Worm (Caenorhabditis elegans) whole organism, young adult: Measurements from ENCODE around the gene str-4.

Experiments used
- F37B4.10 ChIP-seq: fragments of 200-800 bp; sonication (Bioruptor generic); IDR thresholded peaks from 2 replicates; pipeline ENCODE4 v1.3.6; 2022; ENCODE audit warnings: missing genetic modification characterization, missing compliant biosample characterization
- F39B2.1 ChIP-seq: fragments of 200-800 bp; sonication (Bioruptor generic); IDR thresholded peaks from 2 replicates; pipeline ENCODE4 v1.3.6; 2022; ENCODE audit warnings: missing genetic modification reagents, missing genetic modification characterization, missing compliant biosample characterization
- F57A8.1 ChIP-seq: fragments of 200-800 bp; sonication (Bioruptor generic); optimal IDR thresholded peaks from 2 replicates; lab custom pipeline; 2018; ENCODE audit warnings: mild to moderate bottlenecking, missing genetic modification characterization, moderate library complexity, missing compliant biosample characterization
- F57C9.4 ChIP-seq: sonication (generic microtip); optimal IDR thresholded peaks from 2 replicates; lab custom pipeline; 2017; ENCODE audit warnings: mild to moderate bottlenecking, missing genetic modification characterization, missing compliant biosample characterization
- K12H6.12 ChIP-seq: fragments of 200-800 bp; sonication (Bioruptor generic); optimal IDR thresholded peaks from 2 replicates; lab custom pipeline; 2018; ENCODE audit warnings: mild to moderate bottlenecking, missing genetic modification characterization, missing compliant biosample characterization
- Y53F4B.3 ChIP-seq: fragments of 200-800 bp; sonication (Bioruptor generic); IDR thresholded peaks from 2 replicates; pipeline ENCODE4 v1.3.6; 2022; ENCODE audit warnings: missing genetic modification reagents, missing genetic modification characterization, missing compliant biosample characterization
- Y95B8A.8 ChIP-seq: fragments of 200-800 bp; sonication (Bioruptor generic); IDR thresholded peaks from 2 replicates; pipeline ENCODE4 v1.3.6; 2022; ENCODE audit warnings: missing genetic modification reagents, missing genetic modification characterization, missing compliant biosample characterization
- ZK185.1 ChIP-seq: sonication (generic microtip); optimal IDR thresholded peaks from 2 replicates; lab custom pipeline; 2016; ENCODE audit warnings: mild to moderate bottlenecking, missing genetic modification characterization, missing compliant biosample characterization; ENCODE audit not compliant: poor library complexity, severe bottlenecking
- aptf-2 ChIP-seq: fragments of 200-800 bp; sonication (Bioruptor generic); conservative IDR thresholded peaks from 2 replicates; pipeline ENCODE4 v1.3.6; 2022; ENCODE audit warnings: missing genetic modification reagents, missing genetic modification characterization, missing compliant biosample characterization
- attf-5 ChIP-seq: fragments of 200-800 bp; sonication (Bioruptor generic); optimal IDR thresholded peaks from 2 replicates; lab custom pipeline; 2018; ENCODE audit warnings: mild to moderate bottlenecking, missing genetic modification characterization, missing compliant biosample characterization
- attf-6 ChIP-seq: fragments of 200-800 bp; sonication (Bioruptor generic); IDR thresholded peaks from 2 replicates; pipeline ENCODE4 v1.3.6; 2022; ENCODE audit warnings: missing genetic modification reagents, missing genetic modification characterization, missing compliant biosample characterization
- bed-2 ChIP-seq: fragments of 200-800 bp; sonication (Bioruptor generic); IDR thresholded peaks from 2 replicates; pipeline ENCODE4 v1.3.6; 2022; ENCODE audit warnings: missing genetic modification reagents, missing genetic modification characterization, missing compliant biosample characterization
- ccch-3 ChIP-seq: fragments of 200-800 bp; sonication (Bioruptor generic); optimal IDR thresholded peaks from 2 replicates; lab custom pipeline; 2018; ENCODE audit warnings: mild to moderate bottlenecking, missing genetic modification characterization, missing compliant biosample characterization
- cebp-2 ChIP-seq: fragments of 200-800 bp; sonication (Bioruptor generic); IDR thresholded peaks from 2 replicates; pipeline ENCODE4 v1.3.6; 2022; ENCODE audit warnings: missing genetic modification characterization, missing compliant biosample characterization
- ceh-27 ChIP-seq: fragments of 200-800 bp; sonication (Bioruptor generic); optimal IDR thresholded peaks from 2 replicates; lab custom pipeline; 2018; ENCODE audit warnings: mild to moderate bottlenecking, missing genetic modification characterization, moderate library complexity, missing compliant biosample characterization
- ceh-58 ChIP-seq: fragments of 200-800 bp; sonication (Bioruptor generic); IDR thresholded peaks from 2 replicates; pipeline ENCODE4 v1.3.6; 2022; ENCODE audit warnings: missing genetic modification characterization, missing compliant biosample characterization
- egrh-3 ChIP-seq: fragments of 200-800 bp; sonication (Bioruptor generic); IDR thresholded peaks from 2 replicates; pipeline ENCODE4 v1.3.6; 2022; ENCODE audit warnings: missing genetic modification reagents, missing genetic modification characterization, missing compliant biosample characterization
- hlh-12 ChIP-seq: sonication (generic microtip); optimal IDR thresholded peaks from 2 replicates; lab custom pipeline; 2016; ENCODE audit warnings: missing genetic modification characterization, missing compliant biosample characterization
- hmg-1.2 ChIP-seq: fragments of 200-800 bp; sonication (Bioruptor generic); IDR thresholded peaks from 2 replicates; pipeline ENCODE4 v1.3.6; 2022; ENCODE audit warnings: missing genetic modification reagents, missing genetic modification characterization, missing compliant biosample characterization
- hmg-20 ChIP-seq: fragments of 200-800 bp; sonication (Bioruptor generic); IDR thresholded peaks from 2 replicates; pipeline ENCODE4 v1.3.6; 2022; ENCODE audit warnings: missing genetic modification reagents, missing genetic modification characterization, missing compliant biosample characterization
- madf-6 ChIP-seq: fragments of 200-800 bp; sonication (Bioruptor generic); IDR thresholded peaks from 2 replicates; pipeline ENCODE4 v1.3.6; 2022; ENCODE audit warnings: missing genetic modification reagents, missing genetic modification characterization, missing compliant biosample characterization
- madf-8 ChIP-seq: fragments of 200-800 bp; sonication (Bioruptor generic); conservative IDR thresholded peaks from 2 replicates; pipeline ENCODE4 v1.3.6; 2022; ENCODE audit warnings: missing genetic modification reagents, missing genetic modification characterization, missing compliant biosample characterization
- mcd-1 ChIP-seq: fragments of 200-800 bp; sonication (Bioruptor generic); IDR thresholded peaks from 2 replicates; pipeline ENCODE4 v1.3.6; 2022; ENCODE audit warnings: missing genetic modification reagents, missing genetic modification characterization, missing compliant biosample characterization
- nfya-1 ChIP-seq: sonication (generic microtip); optimal IDR thresholded peaks from 2 replicates; lab custom pipeline; 2017; ENCODE audit warnings: antibody characterized with exemption, missing compliant biosample characterization, missing genetic modification characterization, borderline replicate concordance; ENCODE audit not compliant: insufficient read depth
- nfya-2 ChIP-seq: fragments of 200-800 bp; sonication (Bioruptor generic); IDR thresholded peaks from 2 replicates; pipeline ENCODE4 v1.3.6; 2022; ENCODE audit warnings: missing genetic modification reagents, missing genetic modification characterization, missing compliant biosample characterization
- nfyb-1 ChIP-seq: fragments of 200-800 bp; sonication (Bioruptor generic); IDR thresholded peaks from 2 replicates; pipeline ENCODE4 v1.3.6; 2022; ENCODE audit warnings: missing genetic modification reagents, missing genetic modification characterization, missing compliant biosample characterization
- nhr-80 ChIP-seq: sonication (generic microtip); optimal IDR thresholded peaks from 2 replicates; lab custom pipeline; 2016; ENCODE audit warnings: missing genetic modification characterization, missing compliant biosample characterization
- repo-1 ChIP-seq: sonication (generic microtip); optimal IDR thresholded peaks from 2 replicates; lab custom pipeline; 2017; ENCODE audit warnings: mild to moderate bottlenecking, missing genetic modification characterization, missing compliant biosample characterization
- rpc-1 ChIP-seq, 2 experiments: fragments of 150-350 bp in 1 of 2; sonication (generic microtip) in 1 of 2; optimal IDR thresholded peaks; 2 replicates each; lab custom pipeline; 2014 to 2018; ENCODE audit warnings: missing biosample characterization in 1 of 2, missing genetic modification characterization in 1 of 2, missing genetic modification reagents in 1 of 2, missing genotype in 1 of 2
- snpc-1.1 ChIP-seq: sonication (generic microtip); optimal IDR thresholded peaks from 2 replicates; lab custom pipeline; 2017; ENCODE audit warnings: missing genetic modification characterization, mild to moderate bottlenecking, missing compliant biosample characterization, antibody characterized with exemption, moderate library complexity, missing genotype, missing genetic modification reagents; ENCODE audit not compliant: insufficient read depth
- somi-1 ChIP-seq: fragments of 200-800 bp; sonication (Bioruptor generic); optimal IDR thresholded peaks from 2 replicates; lab custom pipeline; 2018; ENCODE audit warnings: mild to moderate bottlenecking, missing genetic modification characterization, missing compliant biosample characterization
- xnd-1 ChIP-seq: sonication (generic microtip); optimal IDR thresholded peaks from 2 replicates; lab custom pipeline; 2016; ENCODE audit warnings: missing genotype, missing genetic modification reagents, missing genetic modification characterization, missing compliant biosample characterization
- ztf-18 ChIP-seq: sonication (generic microtip); optimal IDR thresholded peaks from 2 replicates; lab custom pipeline; 2016; ENCODE audit warnings: missing genotype, mild to moderate bottlenecking, missing genetic modification characterization, missing compliant biosample characterization
- ztf-26 ChIP-seq: sonication (generic microtip); optimal IDR thresholded peaks from 2 replicates; lab custom pipeline; 2017; ENCODE audit warnings: missing genetic modification characterization, missing compliant biosample characterization

The str-4 gene

ce11 chrV:13335883-13336419, 3.6 kb downstream of the str-4 start, which contains the start of gene C50B6.9:
Gene C50B6.9, plus strand, starts transcription at chrV:13336369.
- no peak for TF ChIP-seq nfyb-1 (GFP tag; lab: Robert Waterston, UW)
- no peak for TF ChIP-seq repo-1 (tag; lab: Kevin White, UChicago)
- no peak for TF ChIP-seq xnd-1 (tag; lab: Kevin White, UChicago)
- no peak for TF ChIP-seq K12H6.12 (tag; lab: Kevin White, UChicago)
- no peak for TF ChIP-seq nfya-1 (tag; lab: Kevin White, UChicago)
- no peak for TF ChIP-seq ccch-3 (GFP tag; lab: Kevin White, UChicago)
- TF ChIP-seq Y95B8A.8 (GFP tag; lab: Robert Waterston, UW): no peak
- no peak for TF ChIP-seq F37B4.10 (GFP tag; lab: Robert Waterston, UW)
- no peak for TF ChIP-seq Y53F4B.3 (GFP tag; lab: Robert Waterston, UW)
- TF ChIP-seq hmg-1.2 (GFP tag; lab: Robert Waterston, UW): no peak; the same call in 1 of the 2 replicates

ce11 chrV:13334447-13334846, 5.1 kb downstream of the str-4 start:
- no peak for TF ChIP-seq egrh-3 (GFP tag; lab: Robert Waterston, UW)
- no peak for TF ChIP-seq F39B2.1
- no peak for TF ChIP-seq rpc-1 (optimal IDR thresholded peaks at IDR 0.05; lab: Kevin White, UChicago)
- no peak for TF ChIP-seq rpc-1 (tag; optimal IDR thresholded peaks at IDR 0.05; lab: Kevin White, UChicago)
- TF ChIP-seq nfya-2 (GFP tag; lab: Robert Waterston, UW): no peak
- no peak for TF ChIP-seq somi-1 (GFP tag; lab: Kevin White, UChicago)
- TF ChIP-seq cebp-2 (GFP tag; lab: Robert Waterston, UW): no peak
- TF ChIP-seq attf-6 (GFP tag; lab: Robert Waterston, UW): no peak
- no peak for TF ChIP-seq ZK185.1 (tag; lab: Kevin White, UChicago)
- TF ChIP-seq bed-2: no peak

ce11 chrV:13333386-13334180, 6.0 kb downstream of the str-4 start, which contains the start of gene nhr-168:
Gene nhr-168, minus strand, starts transcription at chrV:13333871.
- TF ChIP-seq nhr-80 (peak; percentile 62), ceh-27 (GFP tag; lab: Kevin White, UChicago) (no peak), F37B4.10 (GFP tag; lab: Robert Waterston, UW) (no peak), aptf-2 (GFP tag; lab: Robert Waterston, UW) (no peak), ztf-18 (tag; lab: Kevin White, UChicago) (no peak), F57A8.1 (GFP tag; lab: Kevin White, UChicago) (no peak)

ce11 chrV:13330919-13331318, 8.6 kb downstream of the str-4 start, which contains the start of gene nhr-129:
Gene nhr-129, minus strand, starts transcription at chrV:13331019.
- no peak for TF ChIP-seq attf-5
- no peak for TF ChIP-seq snpc-1.1 (tag; lab: Kevin White, UChicago)
- TF ChIP-seq mcd-1: no peak
- TF ChIP-seq hlh-12 (tag; lab: Kevin White, UChicago): no peak
- TF ChIP-seq ceh-58 (GFP tag; lab: Robert Waterston, UW): no peak
- TF ChIP-seq madf-6 (GFP tag; lab: Robert Waterston, UW): no peak
- no peak for TF ChIP-seq cebp-2 (GFP tag; lab: Robert Waterston, UW)
- TF ChIP-seq hmg-1.2 (GFP tag; lab: Robert Waterston, UW): no peak
- no peak for TF ChIP-seq madf-8 (GFP tag; lab: Robert Waterston, UW)
- no peak for TF ChIP-seq F57C9.4
- no peak for TF ChIP-seq hmg-20 (GFP tag; lab: Robert Waterston, UW)
- TF ChIP-seq ztf-26 (tag; lab: Kevin White, UChicago): no peak
